Worm (Caenorhabditis elegans): ENCODE data around the gene sfxn-1.1.

ce11 chrII:9540723-9541122, 22.0 kb upstream of the sfxn-1.1 start, which contains the start of gene sra-3:
- no peak for TF ChIP-seq klf-2 (GFP tag; conservative IDR thresholded peaks at IDR 0.05)
- no peak for TF ChIP-seq med-1 (GFP tag; optimal IDR thresholded peaks at IDR 0.05; ENCODE audit: insufficient read depth)
- no peak for TF ChIP-seq ztf-23 (GFP tag; IDR thresholded peaks at IDR 0.05)
- no peak for TF ChIP-seq ref-1 (GFP tag; conservative IDR thresholded peaks at IDR 0.05)
- TF ChIP-seq cog-1 (tag; optimal IDR thresholded peaks at IDR 0.05) = no peak
- no peak for TF ChIP-seq flt-1 (GFP tag; IDR thresholded peaks at IDR 0.05)
- TF ChIP-seq tab-1 (GFP tag; IDR thresholded peaks at IDR 0.05) = no peak
- TF ChIP-seq T22C8.4 (GFP tag; IDR thresholded peaks at IDR 0.05) = no peak
